Worm (Caenorhabditis elegans) whole organism, young adult: ENCODE results near the gene hst-2.

ENCODE experiments used
- ama-1 ChIP-seq, 3 experiments: fragments of 150-350 bp in 1 of 3; sonication (generic microtip) in 2 of 3; optimal IDR thresholded peaks; 2 replicates each; lab custom pipeline; 2014 to 2018; ENCODE audit warnings: missing biosample characterization in 2 of 3, missing genetic modification characterization in 2 of 3, missing genetic modification reagents in 2 of 3
- atf-7 ChIP-seq: sonication (generic microtip); optimal IDR thresholded peaks from 2 replicates; lab custom pipeline; 2017; ENCODE audit warnings: mild to moderate bottlenecking, missing genetic modification characterization, missing compliant biosample characterization
- bed-1 ChIP-seq: fragments of 200-800 bp; sonication (Bioruptor generic); IDR thresholded peaks from 2 replicates; pipeline ENCODE4 v1.3.6; 2022; ENCODE audit warnings: missing genetic modification reagents, missing genetic modification characterization, missing compliant biosample characterization
- chd-7 ChIP-seq: sonication (generic microtip); optimal IDR thresholded peaks from 2 replicates; lab custom pipeline; 2016; ENCODE audit warnings: mild to moderate bottlenecking, missing genetic modification characterization, moderate library complexity, missing compliant biosample characterization
- efl-1 ChIP-seq: fragments of 150-350 bp; optimal IDR thresholded peaks from 2 replicates; lab custom pipeline; 2014; ENCODE audit warnings: missing biosample characterization, missing genetic modification reagents, missing genetic modification characterization
- hlh-12 ChIP-seq: sonication (generic microtip); optimal IDR thresholded peaks from 2 replicates; lab custom pipeline; 2016; ENCODE audit warnings: missing genetic modification characterization, missing compliant biosample characterization
- hlh-26 ChIP-seq: fragments of 200-800 bp; sonication (Bioruptor generic); conservative IDR thresholded peaks from 2 replicates; pipeline ENCODE4 v1.3.6; 2022; ENCODE audit warnings: missing genetic modification reagents, missing genetic modification characterization, missing compliant biosample characterization
- hmg-1.2 ChIP-seq: fragments of 200-800 bp; sonication (Bioruptor generic); IDR thresholded peaks from 2 replicates; pipeline ENCODE4 v1.3.6; 2022; ENCODE audit warnings: missing genetic modification reagents, missing genetic modification characterization, missing compliant biosample characterization
- lin-35 ChIP-seq, 3 experiments: fragments of 150-350 bp in 2 of 3; sonication (generic microtip) in 1 of 3; optimal IDR thresholded peaks; 2 replicates each; lab custom pipeline; 2014 to 2018; ENCODE audit warnings: missing biosample characterization in 3 of 3, missing genetic modification characterization in 3 of 3, missing genetic modification reagents in 3 of 3
- nhr-90 ChIP-seq: sonication (generic microtip); optimal IDR thresholded peaks from 2 replicates; lab custom pipeline; 2016; ENCODE audit warnings: missing genotype, mild to moderate bottlenecking, missing genetic modification characterization, missing compliant biosample characterization
- pha-4 ChIP-seq: fragments of 150-350 bp; sonication (generic microtip); optimal IDR thresholded peaks from 2 replicates; lab custom pipeline; 2014; ENCODE audit warnings: missing biosample characterization, missing genetic modification reagents, missing genetic modification characterization
- snpc-1.1 ChIP-seq: sonication (generic microtip); optimal IDR thresholded peaks from 2 replicates; lab custom pipeline; 2017; ENCODE audit warnings: missing genetic modification characterization, mild to moderate bottlenecking, missing compliant biosample characterization, antibody characterized with exemption, moderate library complexity, missing genotype, missing genetic modification reagents; ENCODE audit not compliant: insufficient read depth
- unc-62 ChIP-seq: fragments of 150-350 bp; optimal IDR thresholded peaks from 2 replicates; lab custom pipeline; 2014; ENCODE audit warnings: missing biosample characterization, missing genetic modification reagents, missing genetic modification characterization

DNA sequence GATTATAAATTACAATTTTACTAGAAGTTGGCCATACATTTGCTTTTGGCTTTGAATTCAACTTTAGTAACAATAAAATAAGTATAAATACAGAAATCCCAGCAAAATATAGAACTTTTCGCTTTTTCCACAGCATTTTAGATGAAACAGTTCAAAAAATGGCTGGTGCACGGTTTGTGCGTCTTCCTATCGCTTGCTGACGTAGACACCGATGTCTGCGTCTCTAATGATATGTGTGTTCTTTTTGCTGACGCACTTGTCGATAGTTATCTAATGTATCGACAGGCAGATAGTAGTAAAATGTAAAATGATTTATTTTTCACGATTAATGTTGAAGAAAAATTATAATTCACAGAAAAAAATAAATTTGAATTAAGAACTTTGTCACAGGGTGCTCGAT, at the start of gene hst-2:
- TF ChIP-seq hlh-12 (tag; lab: Kevin White, UChicago) (no peak), efl-1 (GFP tag; lab: Kevin White, UChicago) (no peak), ama-1 (optimal IDR thresholded peaks at IDR 0.05; lab: Kevin White, UChicago) (no peak), ama-1 (GFP tag; optimal IDR thresholded peaks at IDR 0.05; lab: Kevin White, UChicago) (no peak), hlh-26 (GFP tag; lab: Robert Waterston, UW) (no peak), pha-4 (tag; lab: Kevin White, UChicago) (peak; percentile 61), snpc-1.1 (tag; lab: Kevin White, UChicago) (no peak), nhr-90 (tag; lab: Kevin White, UChicago) (no peak), unc-62 (GFP tag; lab: Kevin White, UChicago) (peak; percentile 26), atf-7 (peak; percentile 13), hmg-1.2 (peak; percentile 98), lin-35 (GFP tag; optimal IDR thresholded peaks at IDR 0.05; lab: Kevin White, UChicago) (peak in 1 of 3 experiments; percentile 68), chd-7 (tag; lab: Kevin White, UChicago) (peak; percentile 20), bed-1 (GFP tag; lab: Robert Waterston, UW) (no peak)
